Fruit fly (Drosophila melanogaster) whole organism, prepupa: ENCODE measurements around the gene CG6650.

ENCODE experiments used
- Blimp-1 ChIP-seq: fragments of 200-800 bp; sonication (Bioruptor generic); optimal IDR thresholded peaks from 3 replicates; lab custom pipeline; 2017; ENCODE audit warnings: missing biosample characterization, missing genetic modification characterization, mild to moderate bottlenecking, moderate library complexity, missing genetic modification reagents
- CG10631 ChIP-seq: fragments of 200-800 bp; sonication (Bioruptor generic); optimal IDR thresholded peaks from 2 replicates; lab custom pipeline; 2016; ENCODE audit warnings: missing biosample characterization, missing genetic modification characterization
- CG10669 ChIP-seq: fragments of 200-800 bp; sonication (Bioruptor generic); optimal IDR thresholded peaks from 3 replicates; lab custom pipeline; 2018; ENCODE audit warnings: missing biosample characterization, mild to moderate bottlenecking, missing genetic modification characterization, moderate library complexity
- CG11294 ChIP-seq: fragments of 200-800 bp; sonication (Bioruptor generic); IDR thresholded peaks from 2 replicates; pipeline ENCODE4 v1.3.6; 2022; ENCODE audit warnings: missing biosample characterization, missing genetic modification characterization
- CG11762 ChIP-seq: fragments of 200-800 bp; sonication (Bioruptor generic); optimal IDR thresholded peaks from 3 replicates; lab custom pipeline; 2016; ENCODE audit warnings: missing biosample characterization, missing genetic modification characterization; ENCODE audit not compliant: insufficient read depth
- CG11902 ChIP-seq: fragments of 200-800 bp; sonication (Bioruptor generic); optimal IDR thresholded peaks from 3 replicates; lab custom pipeline; 2016; ENCODE audit warnings: missing biosample characterization, missing genetic modification characterization
- CG15336 ChIP-seq: fragments of 200-800 bp; sonication (Bioruptor generic); IDR thresholded peaks from 2 replicates; pipeline ENCODE4 v1.3.6; 2022; ENCODE audit warnings: missing biosample characterization, missing genetic modification characterization
- CG1621 ChIP-seq: fragments of 200-800 bp; sonication (Bioruptor generic); optimal IDR thresholded peaks from 3 replicates; lab custom pipeline; 2018; ENCODE audit warnings: missing biosample characterization, mild to moderate bottlenecking, missing genetic modification characterization
- CG31627 ChIP-seq: fragments of 200-800 bp; sonication (Bioruptor generic); optimal IDR thresholded peaks from 3 replicates; lab custom pipeline; 2016; ENCODE audit warnings: missing biosample characterization, missing genetic modification characterization
- CG34406 ChIP-seq: fragments of 200-800 bp; sonication (Bioruptor generic); optimal IDR thresholded peaks from 3 replicates; lab custom pipeline; 2016; ENCODE audit warnings: missing biosample characterization, missing genetic modification characterization
- CG3919 ChIP-seq: fragments of 200-800 bp; sonication (Bioruptor generic); optimal IDR thresholded peaks from 3 replicates; lab custom pipeline; 2016; ENCODE audit warnings: missing biosample characterization, missing genetic modification characterization
- CG4318 ChIP-seq: fragments of 200-800 bp; sonication (Bioruptor generic); optimal IDR thresholded peaks from 3 replicates; lab custom pipeline; 2017; ENCODE audit warnings: missing biosample characterization, mild to moderate bottlenecking, missing genetic modification characterization
- CG6163 ChIP-seq: fragments of 200-800 bp; sonication (Bioruptor generic); IDR thresholded peaks from 3 replicates; pipeline ENCODE4 v1.3.6; 2022; ENCODE audit warnings: missing biosample characterization, missing genetic modification characterization
- CG6276 ChIP-seq: fragments of 200-800 bp; sonication (Bioruptor generic); optimal IDR thresholded peaks from 2 replicates; lab custom pipeline; 2017; ENCODE audit warnings: missing biosample characterization, mild to moderate bottlenecking, missing genetic modification characterization
- CG6792 ChIP-seq: fragments of 200-800 bp; sonication (Bioruptor generic); optimal IDR thresholded peaks from 3 replicates; lab custom pipeline; 2016; ENCODE audit warnings: missing biosample characterization, missing genetic modification characterization
- CG6808 ChIP-seq: fragments of 200-800 bp; sonication (Bioruptor generic); optimal IDR thresholded peaks from 3 replicates; lab custom pipeline; 2017; ENCODE audit warnings: missing biosample characterization, missing genetic modification characterization, mild to moderate bottlenecking, moderate library complexity, missing genetic modification reagents
- CG6854 ChIP-seq: fragments of 200-800 bp; sonication (Bioruptor generic); optimal IDR thresholded peaks from 2 replicates; lab custom pipeline; 2017; ENCODE audit warnings: missing biosample characterization, mild to moderate bottlenecking, missing genetic modification characterization
- CG7368 ChIP-seq: fragments of 200-800 bp; sonication (Bioruptor generic); optimal IDR thresholded peaks from 3 replicates; lab custom pipeline; 2016; ENCODE audit warnings: missing biosample characterization, missing genetic modification characterization
- CG8319 ChIP-seq: fragments of 200-800 bp; sonication (Bioruptor generic); optimal IDR thresholded peaks from 3 replicates; lab custom pipeline; 2016; ENCODE audit warnings: missing biosample characterization, missing genetic modification characterization
- CG9139 ChIP-seq: fragments of 200-800 bp; sonication (Bioruptor generic); optimal IDR thresholded peaks from 3 replicates; lab custom pipeline; 2017; ENCODE audit warnings: missing biosample characterization, mild to moderate bottlenecking, missing genetic modification characterization
- Eip75B ChIP-seq: fragments of 200-800 bp; sonication (Bioruptor generic); optimal IDR thresholded peaks from 3 replicates; lab custom pipeline; 2016; ENCODE audit warnings: missing biosample characterization, missing genetic modification characterization
- Eip78C ChIP-seq: fragments of 200-800 bp; sonication (Bioruptor generic); peaks from one replicate; lab custom pipeline; 2016; ENCODE audit warnings: missing biosample characterization, missing genetic modification characterization
- Eip93F ChIP-seq: fragments of 200-800 bp; sonication (Bioruptor generic); optimal IDR thresholded peaks from 2 replicates; lab custom pipeline; 2016; ENCODE audit warnings: missing biosample characterization, mild to moderate bottlenecking, missing genetic modification characterization
- Ets21C ChIP-seq: fragments of 200-800 bp; sonication (Bioruptor generic); optimal IDR thresholded peaks from 3 replicates; lab custom pipeline; 2016; ENCODE audit warnings: missing biosample characterization, missing genetic modification characterization
- Ets96B ChIP-seq: fragments of 200-800 bp; optimal IDR thresholded peaks from 2 replicates; lab custom pipeline; 2019; ENCODE audit warnings: missing biosample characterization, mild to moderate bottlenecking, missing genetic modification characterization, moderate library complexity
- Gug ChIP-seq: fragments of 200-800 bp; sonication (Bioruptor generic); IDR thresholded peaks from 2 replicates; pipeline ENCODE4 v1.3.6; 2022; ENCODE audit warnings: missing biosample characterization, missing genetic modification characterization
- Hr39 ChIP-seq: fragments of 200-800 bp; sonication (Bioruptor generic); optimal IDR thresholded peaks from 2 replicates; lab custom pipeline; 2016; ENCODE audit warnings: missing biosample characterization, missing genetic modification characterization
- Hr4 ChIP-seq: fragments of 200-800 bp; sonication (Bioruptor generic); optimal IDR thresholded peaks from 3 replicates; lab custom pipeline; 2016; ENCODE audit warnings: missing biosample characterization, missing genetic modification characterization
- Lpt ChIP-seq: fragments of 200-800 bp; sonication (Bioruptor generic); optimal IDR thresholded peaks from 3 replicates; lab custom pipeline; 2016; ENCODE audit warnings: missing biosample characterization, missing genetic modification characterization
- Met ChIP-seq: fragments of 200-800 bp; sonication (Bioruptor generic); optimal IDR thresholded peaks from 3 replicates; lab custom pipeline; 2016; ENCODE audit warnings: missing biosample characterization, missing genetic modification characterization
- OdsH ChIP-seq: fragments of 200-800 bp; sonication (Bioruptor generic); optimal IDR thresholded peaks from 3 replicates; lab custom pipeline; 2016; ENCODE audit warnings: missing biosample characterization, missing genetic modification characterization
- Smox ChIP-seq: fragments of 200-800 bp; sonication (Bioruptor generic); optimal IDR thresholded peaks from 3 replicates; lab custom pipeline; 2016; ENCODE audit warnings: missing biosample characterization, missing genetic modification characterization
- Sox102F ChIP-seq: fragments of 200-800 bp; sonication (Bioruptor generic); optimal IDR thresholded peaks from 2 replicates; lab custom pipeline; 2016; ENCODE audit warnings: missing biosample characterization, mild to moderate bottlenecking, missing genetic modification characterization
- Sox14 ChIP-seq: fragments of 200-800 bp; sonication (Bioruptor generic); optimal IDR thresholded peaks from 3 replicates; lab custom pipeline; 2016; ENCODE audit warnings: missing biosample characterization, missing genetic modification characterization
- Sox15 ChIP-seq: fragments of 200-800 bp; sonication (Bioruptor generic); optimal IDR thresholded peaks from 3 replicates; lab custom pipeline; 2016; ENCODE audit warnings: missing biosample characterization, missing genetic modification characterization
- acj6 ChIP-seq: fragments of 200-800 bp; sonication (Bioruptor generic); optimal IDR thresholded peaks from 3 replicates; lab custom pipeline; 2016; ENCODE audit warnings: missing biosample characterization, missing genetic modification characterization
- dac ChIP-seq: fragments of 200-800 bp; sonication (Bioruptor generic); optimal IDR thresholded peaks from 2 replicates; lab custom pipeline; 2017; ENCODE audit warnings: missing biosample characterization, mild to moderate bottlenecking, missing genetic modification characterization
- eg ChIP-seq: fragments of 200-800 bp; sonication (Bioruptor generic); IDR thresholded peaks from 3 replicates; pipeline ENCODE4 v1.3.6; 2022; ENCODE audit warnings: missing biosample characterization, missing genetic modification characterization
- esn ChIP-seq: fragments of 200-800 bp; sonication (Bioruptor generic); optimal IDR thresholded peaks from 2 replicates; lab custom pipeline; 2016; ENCODE audit warnings: missing biosample characterization, mild to moderate bottlenecking, missing genetic modification characterization, moderate library complexity
- fd59A ChIP-seq: fragments of 200-800 bp; sonication (Bioruptor generic); optimal IDR thresholded peaks from 2 replicates; lab custom pipeline; 2017; ENCODE audit warnings: missing biosample characterization, mild to moderate bottlenecking, missing genetic modification characterization, missing genetic modification reagents
- fkh ChIP-seq: fragments of 200-800 bp; sonication (Bioruptor generic); optimal IDR thresholded peaks from 3 replicates; lab custom pipeline; 2017; ENCODE audit warnings: missing biosample characterization, mild to moderate bottlenecking, missing genetic modification characterization, moderate library complexity
- lz ChIP-seq: fragments of 200-800 bp; sonication (Bioruptor generic); optimal IDR thresholded peaks from 3 replicates; lab custom pipeline; 2016; ENCODE audit warnings: missing biosample characterization, missing genetic modification characterization
- net ChIP-seq: fragments of 200-800 bp; sonication (Bioruptor generic); optimal IDR thresholded peaks from 3 replicates; lab custom pipeline; 2016; ENCODE audit warnings: missing biosample characterization, missing genetic modification characterization
- pdm3 ChIP-seq: fragments of 200-800 bp; sonication (Bioruptor generic); optimal IDR thresholded peaks from 3 replicates; lab custom pipeline; 2016; ENCODE audit warnings: missing biosample characterization, missing genetic modification characterization
- salr ChIP-seq, 2 experiments: fragments of 200-800 bp; sonication (Bioruptor generic); optimal IDR thresholded peaks; 3 replicates each; lab custom pipeline; 2016 to 2018; ENCODE audit warnings: missing biosample characterization in 2 of 2, missing genetic modification characterization in 2 of 2, mild to moderate bottlenecking in 1 of 2
- spab ChIP-seq: fragments of 200-800 bp; sonication (Bioruptor generic); optimal IDR thresholded peaks from 2 replicates; lab custom pipeline; 2017; ENCODE audit warnings: missing biosample characterization, mild to moderate bottlenecking, missing genetic modification characterization, missing genetic modification reagents
- ss ChIP-seq, 2 experiments: fragments of 200-800 bp; sonication (Bioruptor generic); optimal IDR thresholded peaks; 2 replicates in 1 of 2; 3 replicates in 1 of 2; lab custom pipeline; 2017 to 2018; ENCODE audit warnings: mild to moderate bottlenecking in 2 of 2, missing biosample characterization in 2 of 2, missing genetic modification characterization in 2 of 2, moderate library complexity in 1 of 2
- svp ChIP-seq: fragments of 200-800 bp; sonication (Bioruptor generic); peaks from one replicate; lab custom pipeline; 2016; ENCODE audit warnings: missing biosample characterization, missing genetic modification characterization
- topi ChIP-seq: fragments of 200-800 bp; sonication (Bioruptor generic); optimal IDR thresholded peaks from 3 replicates; lab custom pipeline; 2016; ENCODE audit warnings: missing biosample characterization, missing genetic modification characterization
- vri ChIP-seq: fragments of 200-800 bp; sonication (Bioruptor generic); optimal IDR thresholded peaks from 3 replicates; lab custom pipeline; 2016; ENCODE audit warnings: missing biosample characterization, mild to moderate bottlenecking, missing genetic modification characterization

Gene CG6650

DNA sequence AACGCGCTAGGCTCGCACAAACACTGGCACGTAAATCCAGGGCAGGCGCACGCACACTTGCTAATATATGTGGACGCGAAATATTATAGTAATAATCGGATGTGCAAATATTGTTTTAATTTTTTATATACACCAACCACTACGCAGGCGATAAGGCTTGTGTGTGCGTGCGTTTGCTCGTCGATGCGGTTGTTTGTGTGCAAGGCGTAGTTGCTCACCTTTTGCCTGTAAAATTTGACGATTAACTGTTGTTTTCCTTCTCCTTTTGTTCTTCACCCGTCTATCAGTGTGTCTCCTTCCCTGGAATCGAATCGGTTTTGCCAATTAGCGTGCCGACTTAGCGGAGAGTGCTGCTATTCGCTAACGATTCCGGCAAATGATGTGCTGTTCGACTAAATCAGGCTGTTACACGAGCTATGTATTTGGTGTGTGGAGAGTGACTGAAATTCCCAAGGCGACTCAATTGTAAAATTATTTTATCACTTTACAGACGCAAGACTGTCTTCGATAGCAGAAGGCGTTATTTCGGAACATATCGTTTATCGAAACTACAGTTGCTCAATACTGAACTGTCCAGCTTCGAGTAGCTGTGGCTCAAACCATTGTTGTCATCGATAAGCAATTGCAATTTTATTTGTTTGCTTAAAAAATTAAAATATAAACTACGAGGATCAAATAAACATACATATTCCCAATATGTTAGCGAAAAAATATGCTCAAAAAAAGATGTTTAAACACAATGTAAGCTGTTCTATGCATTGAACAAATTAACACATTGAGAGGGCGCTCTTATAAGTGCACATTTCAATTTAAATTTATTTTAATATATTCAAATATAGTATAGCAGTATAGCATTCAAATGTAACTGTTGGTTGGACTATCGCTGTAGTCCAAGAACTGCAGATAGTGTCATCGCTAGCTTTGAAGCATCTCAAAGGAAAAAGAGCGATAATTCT lies at the start of gene CG6650, which contains the start of gene endos:
Gene CG6650 (plus strand): TSS at position 280 of the 956 bp plus-strand sequence.
Gene endos (minus strand): TSS at position 536 of the 956 bp plus-strand sequence.
- TF ChIP-seq fkh (GFP tag; lab: Kevin White, UChicago) (peak; percentile 81), CG4318 (GFP tag; lab: Kevin White, UChicago) (no peak), CG1621 (tag; lab: Kevin White, UChicago) (peak; percentile 24), Met (peak; percentile 11), Sox15 (no peak), Blimp-1 (GFP tag; lab: Kevin White, UChicago) (no peak), CG9139 (peak; percentile 35), Gug (no peak), CG10669 (GFP tag; lab: Kevin White, UChicago) (peak; percentile 19), pdm3 (GFP tag; lab: Kevin White, UChicago) (no peak), Sox14 (GFP tag; lab: Kevin White, UChicago) (peak; percentile 52), salr (GFP tag; optimal IDR thresholded peaks at IDR 0.05; lab: Kevin White, UChicago) (no peak), CG3919 (peak; percentile 5), CG6276 (no peak), vri (GFP tag; lab: Kevin White, UChicago) (peak; percentile 54), svp (GFP tag; lab: Kevin White, UChicago) (peak; percentile 74), acj6 (GFP tag; lab: Kevin White, UChicago) (peak; percentile 25), CG11902 (GFP tag; lab: Kevin White, UChicago) (no peak), OdsH (GFP tag; lab: Kevin White, UChicago) (peak; percentile 39), Lpt (GFP tag; lab: Kevin White, UChicago) (no peak), dac (GFP tag; lab: Kevin White, UChicago) (peak; percentile 4), Eip93F (GFP tag; lab: Kevin White, UChicago) (peak; percentile 41), CG8319 (GFP tag; lab: Kevin White, UChicago) (no peak), net (GFP tag; lab: Kevin White, UChicago) (peak; percentile 3), fd59A (GFP tag; lab: Kevin White, UChicago) (no peak), Eip75B (GFP tag; lab: Kevin White, UChicago) (no peak), CG15336 (GFP tag; lab: Robert Waterston, UW) (no peak; the same call in 1 of the 2 replicates), Sox102F (GFP tag; lab: Kevin White, UChicago) (peak; percentile 8), lz (GFP tag; lab: Kevin White, UChicago) (peak; percentile 12), Smox (GFP tag; lab: Kevin White, UChicago) (no peak), Hr4 (peak; percentile 44), Ets21C (GFP tag; lab: Kevin White, UChicago) (no peak), esn (peak; percentile 20), CG11762 (peak; percentile 17), topi (GFP tag; lab: Kevin White, UChicago) (no peak), CG34406 (peak; percentile 14), CG6792 (GFP tag; lab: Kevin White, UChicago) (no peak), CG6854 (GFP tag; lab: Kevin White, UChicago) (peak; percentile 11), eg (GFP tag; lab: Robert Waterston, UW) (no peak), Hr39 (GFP tag; lab: Kevin White, UChicago) (peak; percentile 18), Ets96B (tag; lab: Kevin White, UChicago) (no peak), CG7368 (GFP tag; lab: Kevin White, UChicago) (no peak), CG6163 (peak; percentile 19), spab (GFP tag; lab: Kevin White, UChicago) (no peak), CG11294 (no peak; the same call in 1 of the 2 replicates), ss (GFP tag; optimal IDR thresholded peaks at IDR 0.05; lab: Kevin White, UChicago) (peak; percentile 64), CG10631 (GFP tag; lab: Kevin White, UChicago) (peak; percentile 46), CG6808 (GFP tag; lab: Kevin White, UChicago) (peak; percentile 63), Eip78C (peak; percentile 74), CG31627 (GFP tag; lab: Kevin White, UChicago) (no peak)
